Fruit fly (Drosophila melanogaster) whole organism, prepupa: ENCODE measurements around the gene Vajk1.

Source experiments
- Blimp-1 ChIP-seq: fragments of 200-800 bp; sonication (Bioruptor generic); optimal IDR thresholded peaks from 3 replicates; lab custom pipeline; 2017; ENCODE audit warnings: missing biosample characterization, missing genetic modification characterization, mild to moderate bottlenecking, moderate library complexity, missing genetic modification reagents
- CG11294 ChIP-seq: fragments of 200-800 bp; sonication (Bioruptor generic); IDR thresholded peaks from 2 replicates; pipeline ENCODE4 v1.3.6; 2022; ENCODE audit warnings: missing biosample characterization, missing genetic modification characterization
- CG15336 ChIP-seq: fragments of 200-800 bp; sonication (Bioruptor generic); IDR thresholded peaks from 2 replicates; pipeline ENCODE4 v1.3.6; 2022; ENCODE audit warnings: missing biosample characterization, missing genetic modification characterization
- CG3919 ChIP-seq: fragments of 200-800 bp; sonication (Bioruptor generic); optimal IDR thresholded peaks from 3 replicates; lab custom pipeline; 2016; ENCODE audit warnings: missing biosample characterization, missing genetic modification characterization
- CG6163 ChIP-seq: fragments of 200-800 bp; sonication (Bioruptor generic); IDR thresholded peaks from 3 replicates; pipeline ENCODE4 v1.3.6; 2022; ENCODE audit warnings: missing biosample characterization, missing genetic modification characterization
- CG6792 ChIP-seq: fragments of 200-800 bp; sonication (Bioruptor generic); optimal IDR thresholded peaks from 3 replicates; lab custom pipeline; 2016; ENCODE audit warnings: missing biosample characterization, missing genetic modification characterization
- Hr39 ChIP-seq: fragments of 200-800 bp; sonication (Bioruptor generic); optimal IDR thresholded peaks from 2 replicates; lab custom pipeline; 2016; ENCODE audit warnings: missing biosample characterization, missing genetic modification characterization
- Lpt ChIP-seq: fragments of 200-800 bp; sonication (Bioruptor generic); optimal IDR thresholded peaks from 3 replicates; lab custom pipeline; 2016; ENCODE audit warnings: missing biosample characterization, missing genetic modification characterization
- OdsH ChIP-seq: fragments of 200-800 bp; sonication (Bioruptor generic); optimal IDR thresholded peaks from 3 replicates; lab custom pipeline; 2016; ENCODE audit warnings: missing biosample characterization, missing genetic modification characterization
- Sox102F ChIP-seq: fragments of 200-800 bp; sonication (Bioruptor generic); optimal IDR thresholded peaks from 2 replicates; lab custom pipeline; 2016; ENCODE audit warnings: missing biosample characterization, mild to moderate bottlenecking, missing genetic modification characterization
- fkh ChIP-seq: fragments of 200-800 bp; sonication (Bioruptor generic); optimal IDR thresholded peaks from 3 replicates; lab custom pipeline; 2017; ENCODE audit warnings: missing biosample characterization, mild to moderate bottlenecking, missing genetic modification characterization, moderate library complexity
- net ChIP-seq: fragments of 200-800 bp; sonication (Bioruptor generic); optimal IDR thresholded peaks from 3 replicates; lab custom pipeline; 2016; ENCODE audit warnings: missing biosample characterization, missing genetic modification characterization
- spab ChIP-seq: fragments of 200-800 bp; sonication (Bioruptor generic); optimal IDR thresholded peaks from 2 replicates; lab custom pipeline; 2017; ENCODE audit warnings: missing biosample characterization, mild to moderate bottlenecking, missing genetic modification characterization, missing genetic modification reagents
- topi ChIP-seq: fragments of 200-800 bp; sonication (Bioruptor generic); optimal IDR thresholded peaks from 3 replicates; lab custom pipeline; 2016; ENCODE audit warnings: missing biosample characterization, missing genetic modification characterization

- no peak for TF ChIP-seq Lpt (GFP tag; lab: Kevin White, UChicago)
- no peak for TF ChIP-seq fkh (GFP tag; lab: Kevin White, UChicago)
- TF ChIP-seq net (GFP tag; lab: Kevin White, UChicago), result no peak
- no peak for TF ChIP-seq Blimp-1
- no peak for TF ChIP-seq Hr39
- TF ChIP-seq CG6792, result no peak
- TF ChIP-seq CG3919, result no peak
- TF ChIP-seq CG6163, result no peak
- TF ChIP-seq Sox102F (GFP tag; lab: Kevin White, UChicago), result no peak
- TF ChIP-seq spab (GFP tag; lab: Kevin White, UChicago), result no peak
- TF ChIP-seq topi, result no peak
- TF ChIP-seq OdsH, result no peak
- no peak for TF ChIP-seq CG11294 (GFP tag; lab: Robert Waterston, UW)
- no peak for TF ChIP-seq CG15336 (GFP tag; lab: Robert Waterston, UW)
Observed at dm6 chr2L:13963467-13964122, 40.2 kb upstream of the Vajk1 start, which contains the start of gene NimB1.
